Fruit fly (Drosophila melanogaster): ENCODE results near the gene to.

Gene to

DNA sequence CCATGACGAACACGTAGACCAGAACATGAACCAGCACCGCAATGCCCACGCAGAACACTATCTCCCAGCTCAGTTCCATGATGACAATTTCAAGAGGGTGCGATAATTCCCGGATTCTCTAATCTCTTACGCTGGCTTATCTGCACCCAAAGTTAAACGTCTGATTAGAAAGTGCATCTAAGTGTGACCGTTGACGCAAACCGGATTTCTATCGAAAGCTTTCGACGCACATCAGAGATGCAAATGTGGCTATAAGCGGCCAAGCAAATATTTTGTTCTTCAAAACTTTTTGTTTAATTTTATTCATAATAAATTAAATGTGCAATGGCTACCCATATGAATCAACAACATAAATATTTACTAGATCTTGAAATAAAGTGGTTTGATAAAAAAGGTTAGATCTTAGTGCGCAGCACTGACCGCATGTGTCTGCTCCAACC is 22.4 kb downstream of the to start, which contains the start of the genes Kdsr and CG11858 (continued):
- TF ChIP-seq fd102C (GFP tag; optimal IDR thresholded peaks at IDR 0.05): no peak
- peak; percentile 21; the same call in 1 of the 2 replicates for TF ChIP-seq HLH3B (GFP tag; IDR thresholded peaks at IDR 0.05)
- no peak for TF ChIP-seq CG6813 (GFP tag; optimal IDR thresholded peaks at IDR 0.05)
- peak; percentile 74 for TF ChIP-seq B-H2 (GFP tag; optimal IDR thresholded peaks at IDR 0.05)
- TF ChIP-seq Nf-YC (tag; optimal IDR thresholded peaks at IDR 0.05): peak; percentile 60
- no peak for TF ChIP-seq Hmx (GFP tag; optimal IDR thresholded peaks at IDR 0.05)
- TF ChIP-seq slbo (GFP tag; IDR thresholded peaks at IDR 0.05): peak; percentile 81
- no peak for TF ChIP-seq Nf-YA (GFP tag; IDR thresholded peaks at IDR 0.05)
- TF ChIP-seq CG5245 (GFP tag; optimal IDR thresholded peaks at IDR 0.05): peak; percentile 24
- TF ChIP-seq Aef1 (GFP tag; IDR thresholded peaks at IDR 0.05): peak; percentile 53
- TF ChIP-seq cg (GFP tag; optimal IDR thresholded peaks at IDR 0.05): no peak
- TF ChIP-seq CG10366 (GFP tag; IDR thresholded peaks at IDR 0.05): peak; percentile 52
- peak; percentile 32 for TF ChIP-seq CG12104 (GFP tag; optimal IDR thresholded peaks at IDR 0.05)
- TF ChIP-seq CG8281 (tag; optimal IDR thresholded peaks at IDR 0.05): peak; percentile 7
- TF ChIP-seq CG7987 (GFP tag; optimal IDR thresholded peaks at IDR 0.05): peak; percentile 48
- peak; percentile 45 for TF ChIP-seq fd96Cb (tag; optimal IDR thresholded peaks at IDR 0.05)
- TF ChIP-seq sima (GFP tag; optimal IDR thresholded peaks at IDR 0.05): no peak
- no peak for TF ChIP-seq CG15011 (GFP tag; optimal IDR thresholded peaks at IDR 0.05)
- TF ChIP-seq tin (GFP tag; optimal IDR thresholded peaks at IDR 0.05): peak; percentile 34
- TF ChIP-seq zen (tag; optimal IDR thresholded peaks at IDR 0.05): peak; percentile 51
- TF ChIP-seq Kr (GFP tag; optimal IDR thresholded peaks at IDR 0.05): no peak
- TF ChIP-seq CG17829 (tag; optimal IDR thresholded peaks at IDR 0.05): peak; percentile 56
- peak; percentile 61 for TF ChIP-seq al (GFP tag; IDR thresholded peaks at IDR 0.05)
- peak in 1 of 2 experiments; percentile 56 for TF ChIP-seq Hr51 (GFP tag; optimal IDR thresholded peaks at IDR 0.05)
- no peak for TF ChIP-seq gce (GFP tag; IDR thresholded peaks at IDR 0.05)
- TF ChIP-seq bbx (GFP tag; IDR thresholded peaks at IDR 0.05; ENCODE audit: partially characterized antibody): no peak
- TF ChIP-seq CG13624 (GFP tag; optimal IDR thresholded peaks at IDR 0.05): peak; percentile 61
- no peak for TF ChIP-seq NC2α (GFP tag; optimal IDR thresholded peaks at IDR 0.05)
- peak; percentile 71 for TF ChIP-seq zfh2 (GFP tag; optimal IDR thresholded peaks at IDR 0.05)
- TF ChIP-seq sens-2 (GFP tag; IDR thresholded peaks at IDR 0.05): no peak
- TF ChIP-seq chm (GFP tag; IDR thresholded peaks at IDR 0.05): 0 out of 2 replicates have a peak, but pooled peaks have one; percentile 5
- TF ChIP-seq CG12391 (tag; optimal IDR thresholded peaks at IDR 0.05): peak; percentile 79
- peak; percentile 79 for TF ChIP-seq HmgZ (tag; optimal IDR thresholded peaks at IDR 0.05)
- TF ChIP-seq CG43689 (GFP tag; IDR thresholded peaks at IDR 0.05): 0 out of 2 replicates have a peak, but pooled peaks have one; percentile 15
- peak; percentile 32; the same call in 1 of the 2 replicates for TF ChIP-seq CG6272 (GFP tag; IDR thresholded peaks at IDR 0.05)
- TF ChIP-seq pzg (GFP tag; optimal IDR thresholded peaks at IDR 0.05): peak; percentile 61
- peak; percentile 57 for TF ChIP-seq Ssrp (tag; optimal IDR thresholded peaks at IDR 0.05)
- TF ChIP-seq CG17612 (GFP tag; IDR thresholded peaks at IDR 0.05): no peak
- no peak for TF ChIP-seq gem (tag; optimal IDR thresholded peaks at IDR 0.05)
- TF ChIP-seq CG30020 (tag; optimal IDR thresholded peaks at IDR 0.05): peak; percentile 46
- peak; percentile 16 for TF ChIP-seq Camta (GFP tag; optimal IDR thresholded peaks at IDR 0.05)
- TF ChIP-seq ash1 (GFP tag; optimal IDR thresholded peaks at IDR 0.05): no peak
- TF ChIP-seq ato (GFP tag; IDR thresholded peaks at IDR 0.05; ENCODE audit: partially characterized antibody): no peak
- peak; percentile 69 for TF ChIP-seq CG13424 (tag; optimal IDR thresholded peaks at IDR 0.05)
- peak in 1 of 2 experiments; percentile 81 for TF ChIP-seq insv (GFP tag; optimal IDR thresholded peaks at IDR 0.05)
- peak; percentile 19 for TF ChIP-seq ems (GFP tag; optimal IDR thresholded peaks at IDR 0.05)
- peak; percentile 75 for TF ChIP-seq Xbp1 (GFP tag; optimal IDR thresholded peaks at IDR 0.05)
- TF ChIP-seq CG4730 (GFP tag; IDR thresholded peaks at IDR 0.05): peak; percentile 37; the same call in 1 of the 2 replicates
- peak; percentile 83 for TF ChIP-seq lilli (GFP tag; optimal IDR thresholded peaks at IDR 0.05)
- peak; percentile 64 for TF ChIP-seq CG7839 (tag; optimal IDR thresholded peaks at IDR 0.05)

All from whole organism, embryonic.